Worm (Caenorhabditis elegans) whole organism, young adult: ENCODE results near the gene B0035.15.

Source experiments
- cebp-1 ChIP-seq, 2 experiments: fragments of 200-800 bp in 1 of 2; sonication (Bioruptor generic) in 1 of 2; sonication (generic microtip) in 1 of 2; IDR thresholded peaks in 1 of 2; optimal IDR thresholded peaks in 1 of 2; 2 replicates each; pipeline versions ENCODE4 v1.3.6 to Lab custom; 2017 to 2022; ENCODE audit warnings: missing compliant biosample characterization in 2 of 2, missing genetic modification characterization in 2 of 2, mild to moderate bottlenecking in 1 of 2, missing genetic modification reagents in 1 of 2, moderate library complexity in 1 of 2
- lin-40 ChIP-seq: sonication (generic microtip); optimal IDR thresholded peaks from 2 replicates; lab custom pipeline; 2016; ENCODE audit warnings: missing genetic modification characterization, mild to moderate bottlenecking, missing compliant biosample characterization, missing genotype, missing genetic modification reagents
- pha-4 ChIP-seq: fragments of 150-350 bp; sonication (generic microtip); optimal IDR thresholded peaks from 2 replicates; lab custom pipeline; 2014; ENCODE audit warnings: missing biosample characterization, missing genetic modification reagents, missing genetic modification characterization
- rcor-1 ChIP-seq: fragments of 200-800 bp; sonication (Bioruptor generic); IDR thresholded peaks from 2 replicates; pipeline ENCODE4 v1.3.6; 2022; ENCODE audit warnings: missing genetic modification reagents, missing genetic modification characterization, missing compliant biosample characterization

DNA sequence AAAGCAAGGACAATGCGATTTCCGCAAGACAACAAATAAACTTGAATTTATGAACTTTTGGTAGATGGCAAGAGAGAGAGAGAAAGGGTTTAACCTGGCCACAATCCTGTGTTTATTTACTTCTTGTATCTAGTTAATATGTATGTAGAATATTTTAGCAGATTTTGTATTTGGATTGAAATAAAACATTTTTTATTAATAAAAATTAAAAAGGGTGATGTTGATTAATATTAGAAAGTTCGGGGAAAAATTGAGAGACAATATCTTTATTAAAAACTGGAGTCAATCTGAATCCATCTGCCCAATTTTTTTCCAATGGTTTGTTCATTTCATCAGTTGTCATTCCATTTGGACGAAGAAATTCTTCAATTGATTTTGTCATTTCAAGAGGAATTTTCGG lies 32.0 kb downstream of the B0035.15 start, which contains the start of gene col-127:
- no peak for TF ChIP-seq pha-4 (tag; lab: Kevin White, UChicago)
- no peak for TF ChIP-seq lin-40 (tag; lab: Kevin White, UChicago)
- TF ChIP-seq rcor-1, result no peak
- TF ChIP-seq cebp-1 (GFP tag; IDR thresholded peaks at IDR 0.05; lab: Robert Waterston, UW), result no peak
- no peak for TF ChIP-seq cebp-1 (tag; optimal IDR thresholded peaks at IDR 0.05; lab: Kevin White, UChicago)
